Fruit fly (Drosophila melanogaster): Measurements from ENCODE around the gene Hmgcr.

Gene Hmgcr

DNA sequence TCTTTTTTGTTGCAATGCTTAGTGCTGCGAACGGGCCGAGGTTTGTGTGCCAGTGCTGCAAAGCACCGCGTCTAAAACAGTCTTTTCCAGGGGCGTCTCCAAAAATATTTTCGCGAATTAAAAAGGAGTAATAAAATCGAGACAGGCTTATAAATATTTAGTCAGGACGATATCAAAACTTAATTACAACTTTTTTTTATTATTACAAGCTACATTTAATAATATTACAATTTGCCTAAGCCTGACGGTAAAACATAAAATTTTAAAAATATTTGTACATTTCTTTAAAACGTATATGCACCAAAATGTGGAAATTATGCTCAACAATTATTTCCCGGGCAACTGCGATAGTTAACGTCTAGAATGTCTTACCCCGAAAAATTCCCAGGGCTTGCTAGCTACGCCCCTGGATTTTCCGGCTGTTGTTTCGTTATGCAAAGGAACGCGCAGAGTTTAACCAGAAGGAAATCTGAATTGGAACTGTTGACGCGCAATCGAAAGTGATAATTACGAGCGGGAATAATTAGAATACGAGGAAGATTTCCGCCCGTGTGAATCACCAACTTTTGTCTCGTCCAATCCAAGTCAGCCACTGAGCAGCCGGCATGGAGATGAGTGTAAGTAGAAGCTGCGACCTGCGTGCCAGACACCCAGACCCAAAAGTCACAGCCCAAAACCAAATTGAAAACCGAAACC lies 24.9 kb downstream of the Hmgcr start, which contains the start of the genes PTPMT1 and Hrd3 (continued):
- TF ChIP-seq Mad (GFP tag; optimal IDR thresholded peaks at IDR 0.05) (peak; percentile 98), CG7745 (tag; optimal IDR thresholded peaks at IDR 0.05) (no peak), Sox102F (GFP tag; optimal IDR thresholded peaks at IDR 0.05) (peak; percentile 98), row (GFP tag; IDR thresholded peaks at IDR 0.05) (peak; percentile 98), CG10366 (GFP tag; IDR thresholded peaks at IDR 0.05) (peak; percentile 93), crc (GFP tag; optimal IDR thresholded peaks at IDR 0.05) (peak; percentile 93), CG8944 (GFP tag; optimal IDR thresholded peaks at IDR 0.05) (peak; percentile 96), da (GFP tag; optimal IDR thresholded peaks at IDR 0.05) (peak; percentile 93), slp2 (GFP tag; optimal IDR thresholded peaks at IDR 0.05) (peak; percentile 97), pum (GFP tag; optimal IDR thresholded peaks at IDR 0.05) (peak; percentile 98), scrt (GFP tag; optimal IDR thresholded peaks at IDR 0.05) (peak; percentile 92), fu2 (GFP tag; optimal IDR thresholded peaks at IDR 0.05) (peak; percentile 96), lmd (GFP tag; IDR thresholded peaks at IDR 0.05) (peak; percentile 98), Sin3A (optimal IDR thresholded peaks at IDR 0.05) (peak; percentile 69), Dfd (GFP tag; optimal IDR thresholded peaks at IDR 0.05) (peak in 1 of 2 experiments; percentile 95), CG1832 (GFP tag; optimal IDR thresholded peaks at IDR 0.05) (no peak), CG31441 (GFP tag; IDR thresholded peaks at IDR 0.05) (peak; percentile 99), ase (GFP tag; IDR thresholded peaks at IDR 0.05) (peak; percentile 88), CG12155 (GFP tag; optimal IDR thresholded peaks at IDR 0.05) (peak; percentile 97), CG15269 (tag; optimal IDR thresholded peaks at IDR 0.05) (peak; percentile 99), CG18476 (GFP tag; optimal IDR thresholded peaks at IDR 0.05) (peak; percentile 99), ftz-f1 (GFP tag; optimal IDR thresholded peaks at IDR 0.05) (peak; percentile 84), cwo (GFP tag; optimal IDR thresholded peaks at IDR 0.05) (peak; percentile 97), usp (GFP tag; optimal IDR thresholded peaks at IDR 0.05) (no peak), rib (GFP tag; IDR thresholded peaks at IDR 0.05) (peak; percentile 91; the same call in 1 of the 2 replicates), Aef1 (GFP tag; IDR thresholded peaks at IDR 0.05) (peak; percentile 95), CG1603 (tag; optimal IDR thresholded peaks at IDR 0.05) (peak; percentile 79), Hsf (GFP tag; optimal IDR thresholded peaks at IDR 0.05) (peak; percentile 99), D19B (GFP tag; optimal IDR thresholded peaks at IDR 0.05) (peak; percentile 96), dan (GFP tag; IDR thresholded peaks at IDR 0.05) (peak; percentile 89), Vsx1 (GFP tag; optimal IDR thresholded peaks at IDR 0.05) (peak; percentile 95), CG12236 (GFP tag; optimal IDR thresholded peaks at IDR 0.05) (peak; percentile 94), toy (GFP tag; IDR thresholded peaks at IDR 0.05) (peak; percentile 86), ERR (GFP tag; optimal IDR thresholded peaks at IDR 0.05) (peak; percentile 83), Spps (tag; optimal IDR thresholded peaks at IDR 0.05) (peak; percentile 96), CG14441 (GFP tag; IDR thresholded peaks at IDR 0.05) (peak; percentile 96), CG4360 (GFP tag; IDR thresholded peaks at IDR 0.05) (peak; percentile 65), CG1602 (GFP tag; optimal IDR thresholded peaks at IDR 0.05) (peak; percentile 99), CG13624 (GFP tag; optimal IDR thresholded peaks at IDR 0.05) (peak; percentile 98), gt (GFP tag; IDR thresholded peaks at IDR 0.05) (peak; percentile 92), CG33557 (GFP tag; optimal IDR thresholded peaks at IDR 0.05) (peak; percentile 98), B-H1 (GFP tag; IDR thresholded peaks at IDR 0.05) (peak; percentile 92), pnt (GFP tag; optimal IDR thresholded peaks at IDR 0.05) (peak; percentile 98), luna (GFP tag; optimal IDR thresholded peaks at IDR 0.05) (peak; percentile 82), MESR4 (GFP tag; optimal IDR thresholded peaks at IDR 0.05) (peak; percentile 29), CG1792 (GFP tag; optimal IDR thresholded peaks at IDR 0.05) (peak; percentile 94), CG9437 (GFP tag; optimal IDR thresholded peaks at IDR 0.05) (peak; percentile 97), CG15479 (GFP tag; optimal IDR thresholded peaks at IDR 0.05) (peak; percentile 88), CG2875 (GFP tag; optimal IDR thresholded peaks at IDR 0.05) (peak; percentile 97), Chrac-16 (GFP tag; optimal IDR thresholded peaks at IDR 0.05) (peak; percentile 98), BtbVII (GFP tag; optimal IDR thresholded peaks at IDR 0.05) (peak; percentile 98)
